Worm (Caenorhabditis elegans): ENCODE measurements around the gene glna-2.

- TF ChIP-seq nhr-80 (tag; optimal IDR thresholded peaks at IDR 0.05) (no peak), tbx-9 (tag; optimal IDR thresholded peaks at IDR 0.05; ENCODE audit: borderline replicate concordance) (no peak), ztf-28 (GFP tag; IDR thresholded peaks at IDR 0.05) (no peak), snpc-4 (GFP tag; optimal IDR thresholded peaks at IDR 0.05) (no peak), snpc-4 (tag; optimal IDR thresholded peaks at IDR 0.05) (no peak), T07F8.4 (tag; optimal IDR thresholded peaks at IDR 0.05) (no peak), let-607 (tag; optimal IDR thresholded peaks at IDR 0.05) (no peak), hrde-1 (tag; optimal IDR thresholded peaks at IDR 0.05; ENCODE audit: borderline replicate concordance) (no peak), rcor-1 (GFP tag; IDR thresholded peaks at IDR 0.05) (peak; percentile 43; the same call in 1 of the 2 replicates), ztf-18 (tag; optimal IDR thresholded peaks at IDR 0.05) (no peak), fkh-3 (tag; optimal IDR thresholded peaks at IDR 0.05) (no peak), ztf-6 (GFP tag; IDR thresholded peaks at IDR 0.05) (no peak), pha-4 (tag; optimal IDR thresholded peaks at IDR 0.05) (no peak), bed-2 (GFP tag; IDR thresholded peaks at IDR 0.05) (no peak)
Observed at ce11 chrII:8020580-8021044, 12.2 kb downstream of the glna-2 start.

Data from whole organism, young adult.